Fruit fly (Drosophila melanogaster): ENCODE results near the gene CG43235.

DNA sequence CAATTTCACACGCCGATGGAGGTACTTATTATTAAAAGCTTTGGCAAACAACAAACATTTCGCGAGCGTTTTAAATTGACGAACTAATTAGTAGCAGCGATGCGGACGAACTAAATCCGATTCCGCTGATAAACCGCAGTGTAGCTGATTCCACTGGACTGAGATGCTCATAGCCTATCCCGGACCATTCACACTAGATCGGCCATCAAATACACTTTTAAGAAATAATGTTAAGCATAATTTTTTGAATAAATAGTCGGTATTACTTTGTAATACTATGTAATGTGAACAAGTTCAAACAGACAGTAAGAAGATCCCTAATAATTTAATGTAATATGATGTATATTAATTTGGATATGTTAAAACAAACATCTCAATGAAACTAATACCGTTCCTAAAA, 29.9 kb downstream of the CG43235 start, which contains the start of gene CG13794:
- TF ChIP-seq brk (GFP tag; optimal IDR thresholded peaks at IDR 0.05) (no peak), fru (GFP tag; optimal IDR thresholded peaks at IDR 0.05) (no peak), Vsx2 (GFP tag; optimal IDR thresholded peaks at IDR 0.05; ENCODE audit: partially characterized antibody) (no peak), Dif (GFP tag; optimal IDR thresholded peaks at IDR 0.05; ENCODE audit: partially characterized antibody) (no peak), OdsH (GFP tag; optimal IDR thresholded peaks at IDR 0.05) (no peak), CG32264 (GFP tag; optimal IDR thresholded peaks at IDR 0.05) (no peak), Hnf4 (GFP tag; optimal IDR thresholded peaks at IDR 0.05) (no peak)
